Worm (Caenorhabditis elegans) whole organism, young adult: Measurements from ENCODE around the gene F45G2.8.

Experiments used
- C06A6.2 ChIP-seq: fragments of 200-800 bp; sonication (Bioruptor generic); conservative IDR thresholded peaks from 2 replicates; pipeline ENCODE4 v1.3.6; 2022; ENCODE audit warnings: missing genetic modification characterization, missing compliant biosample characterization
- T26A5.8 ChIP-seq: sonication (generic microtip); optimal IDR thresholded peaks from 2 replicates; lab custom pipeline; 2016; ENCODE audit warnings: missing genetic modification characterization, missing compliant biosample characterization
- ama-1 ChIP-seq, 3 experiments: fragments of 150-350 bp in 1 of 3; sonication (generic microtip) in 2 of 3; optimal IDR thresholded peaks; 2 replicates each; lab custom pipeline; 2014 to 2018; ENCODE audit warnings: missing biosample characterization in 2 of 3, missing genetic modification characterization in 2 of 3, missing genetic modification reagents in 2 of 3
- aptf-2 ChIP-seq: fragments of 200-800 bp; sonication (Bioruptor generic); conservative IDR thresholded peaks from 2 replicates; pipeline ENCODE4 v1.3.6; 2022; ENCODE audit warnings: missing genetic modification reagents, missing genetic modification characterization, missing compliant biosample characterization
- attf-3 ChIP-seq: fragments of 200-800 bp; sonication (Bioruptor generic); conservative IDR thresholded peaks from 2 replicates; pipeline ENCODE4 v1.3.6; 2022; ENCODE audit warnings: missing genetic modification reagents, missing genetic modification characterization, missing compliant biosample characterization
- him-1 ChIP-seq: sonication (generic microtip); optimal IDR thresholded peaks from 2 replicates; lab custom pipeline; 2016; ENCODE audit warnings: missing genotype, missing genetic modification reagents, missing genetic modification characterization, missing compliant biosample characterization
- madf-6 ChIP-seq: fragments of 200-800 bp; sonication (Bioruptor generic); IDR thresholded peaks from 2 replicates; pipeline ENCODE4 v1.3.6; 2022; ENCODE audit warnings: missing genetic modification reagents, missing genetic modification characterization, missing compliant biosample characterization
- madf-8 ChIP-seq: fragments of 200-800 bp; sonication (Bioruptor generic); conservative IDR thresholded peaks from 2 replicates; pipeline ENCODE4 v1.3.6; 2022; ENCODE audit warnings: missing genetic modification reagents, missing genetic modification characterization, missing compliant biosample characterization
- sea-2 ChIP-seq: fragments of 200-800 bp; sonication (Bioruptor generic); IDR thresholded peaks from 2 replicates; pipeline ENCODE4 v1.3.6; 2022; ENCODE audit warnings: missing genetic modification characterization, missing compliant biosample characterization
- snpc-4 ChIP-seq, 5 experiments: fragments of 150-350 bp in 1 of 5; sonication (generic microtip) in 4 of 5; optimal IDR thresholded peaks; 2 replicates each; lab custom pipeline; 2014 to 2018; ENCODE audit warnings: missing genetic modification characterization in 5 of 5, missing biosample characterization in 3 of 5, antibody characterized with exemption in 2 of 5, mild to moderate bottlenecking in 2 of 5, missing compliant biosample characterization in 2 of 5, missing genotype in 2 of 5, moderate library complexity in 2 of 5, missing genetic modification reagents in 1 of 5
- tbp1 ChIP-seq: fragments of 200-800 bp; sonication (Bioruptor generic); optimal IDR thresholded peaks from 2 replicates; lab custom pipeline; 2018; ENCODE audit warnings: mild to moderate bottlenecking, missing genetic modification characterization, missing compliant biosample characterization
- unc-62 ChIP-seq: fragments of 150-350 bp; optimal IDR thresholded peaks from 2 replicates; lab custom pipeline; 2014; ENCODE audit warnings: missing biosample characterization, missing genetic modification reagents, missing genetic modification characterization
- ztf-25 ChIP-seq: fragments of 200-800 bp; sonication (Bioruptor generic); IDR thresholded peaks from 2 replicates; pipeline ENCODE4 v1.3.6; 2022; ENCODE audit warnings: missing genetic modification reagents, missing genetic modification characterization, missing compliant biosample characterization

ce11 chrIII:13426036-13426435 lies 9.4 kb downstream of the F45G2.8 start, which contains the start of gene cope-1:
- no peak for TF ChIP-seq T26A5.8 (tag; lab: Kevin White, UChicago)
- TF ChIP-seq attf-3 (GFP tag; lab: Robert Waterston, UW), result no peak
- no peak for TF ChIP-seq him-1 (tag; lab: Kevin White, UChicago)
- no peak for TF ChIP-seq aptf-2 (GFP tag; lab: Robert Waterston, UW)
- TF ChIP-seq madf-8, result no peak
- TF ChIP-seq snpc-4 (GFP tag; optimal IDR thresholded peaks at IDR 0.05; lab: Kevin White, UChicago), result no peak
- TF ChIP-seq snpc-4 (tag; optimal IDR thresholded peaks at IDR 0.05; lab: Kevin White, UChicago), result no peak
- no peak for TF ChIP-seq ztf-25 (GFP tag; lab: Robert Waterston, UW)
- no peak for TF ChIP-seq sea-2 (GFP tag; lab: Robert Waterston, UW)
- no peak for TF ChIP-seq unc-62 (GFP tag; lab: Kevin White, UChicago)
- no peak for TF ChIP-seq C06A6.2 (GFP tag; lab: Robert Waterston, UW)
- no peak for TF ChIP-seq ama-1 (optimal IDR thresholded peaks at IDR 0.05; lab: Kevin White, UChicago)
- TF ChIP-seq ama-1 (GFP tag; optimal IDR thresholded peaks at IDR 0.05; lab: Kevin White, UChicago), result no peak
- no peak for TF ChIP-seq tbp1 (GFP tag; lab: Kevin White, UChicago)
- no peak for TF ChIP-seq madf-6 (GFP tag; lab: Robert Waterston, UW)
